Fruit fly (Drosophila melanogaster): Measurements from ENCODE around the gene CG42395.

- TF ChIP-seq lola (GFP tag; optimal IDR thresholded peaks at IDR 0.05) (no peak), CrebA (GFP tag; optimal IDR thresholded peaks at IDR 0.05; ENCODE audit: borderline replicate concordance) (no peak), Abd-B (GFP tag; optimal IDR thresholded peaks at IDR 0.05) (no peak), pan (optimal IDR thresholded peaks at IDR 0.05) (no peak), jim (GFP tag; optimal IDR thresholded peaks at IDR 0.05) (no peak), sage (GFP tag; optimal IDR thresholded peaks at IDR 0.05) (no peak), tai (GFP tag; optimal IDR thresholded peaks at IDR 0.05) (no peak), h (GFP tag; optimal IDR thresholded peaks at IDR 0.05) (no peak), GATAd (GFP tag; optimal IDR thresholded peaks at IDR 0.05) (no peak), Dif (GFP tag; optimal IDR thresholded peaks at IDR 0.05; ENCODE audit: partially characterized antibody) (no peak)
Measured at dm6 chrX:9576504-9577337, 674 bp upstream of the CG42395 start.

Data from whole organism, wandering third instar larva.